Fruit fly (Drosophila melanogaster): ENCODE results near the gene hng3.

Gene hng3

DNA sequence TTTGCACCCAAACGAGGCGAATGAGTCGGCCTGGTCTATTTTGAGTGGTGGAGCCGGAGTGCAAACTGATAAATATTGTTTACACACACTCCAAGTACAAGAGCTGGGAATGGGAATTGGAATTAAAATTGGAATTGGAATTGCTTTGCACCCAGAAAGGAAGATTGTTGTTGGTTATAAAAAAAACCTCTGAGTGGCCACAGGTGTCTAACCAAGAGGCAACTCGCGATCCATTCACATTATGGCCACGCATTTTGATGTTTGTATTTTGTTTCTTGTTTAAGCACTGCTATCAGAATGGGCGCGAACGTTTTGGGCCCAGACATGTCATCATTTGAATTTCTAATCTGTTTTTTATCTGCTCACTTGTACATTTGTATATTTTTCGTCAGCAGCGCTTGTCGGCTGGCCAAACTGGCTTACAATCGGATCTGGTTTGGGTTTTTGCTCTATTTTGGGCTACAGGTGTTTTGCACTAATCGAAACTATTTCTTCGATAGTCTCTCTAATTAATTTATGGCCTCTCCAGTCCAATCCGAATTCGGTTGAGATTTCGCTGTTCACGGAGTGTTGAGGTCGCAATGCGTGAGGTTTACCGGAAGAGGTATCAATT is 26.5 kb upstream of the hng3 start (continued):
- TF ChIP-seq sug (tag; optimal IDR thresholded peaks at IDR 0.05) = peak; percentile 76

DNA sequence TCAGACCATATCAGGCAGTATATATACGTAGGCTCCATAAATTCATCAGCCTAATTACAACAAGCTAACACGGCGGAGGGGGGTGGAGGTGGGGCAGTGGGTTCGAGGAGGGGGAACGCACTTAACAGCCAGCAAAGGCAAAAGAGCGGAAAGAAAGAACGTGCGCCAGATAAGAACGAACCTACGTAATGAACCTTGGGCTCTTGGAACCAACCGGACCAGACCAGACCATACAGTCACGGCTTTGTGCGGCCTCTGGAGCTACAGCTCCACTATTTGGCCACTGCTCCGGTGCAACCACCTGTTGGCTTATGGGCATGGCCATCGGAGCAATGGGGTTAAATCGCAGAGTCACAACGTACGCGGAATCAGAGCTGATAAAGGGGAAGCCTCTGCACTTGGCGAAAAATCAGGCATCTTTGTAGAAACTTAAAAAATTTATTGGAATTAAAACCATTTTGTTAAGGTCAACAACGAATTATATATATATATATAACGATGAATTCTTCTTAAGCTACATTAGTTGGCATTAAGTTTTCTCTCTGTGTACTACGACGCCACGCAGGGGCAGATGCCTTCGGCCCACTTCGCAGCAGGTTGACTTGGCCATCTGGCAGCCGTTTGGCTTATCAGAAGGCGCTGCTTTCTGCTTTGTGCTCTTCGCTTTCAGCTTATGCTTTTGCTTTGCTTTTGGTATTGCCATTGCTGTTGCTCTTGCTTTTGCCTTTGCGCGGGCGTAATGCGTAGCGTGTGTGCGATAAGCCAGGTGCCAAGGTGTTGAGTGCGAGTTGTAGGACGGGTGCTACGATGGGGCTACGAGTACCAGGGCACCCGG is 25.8 kb upstream of the hng3 start:
- TF ChIP-seq Deaf1 (tag; optimal IDR thresholded peaks at IDR 0.05) (peak; percentile 79), wek (GFP tag; optimal IDR thresholded peaks at IDR 0.05) (peak; percentile 47), Gug (GFP tag; IDR thresholded peaks at IDR 0.05) (peak; percentile 90), Max (GFP tag; optimal IDR thresholded peaks at IDR 0.05) (peak; percentile 80), CG7372 (GFP tag; IDR thresholded peaks at IDR 0.05) (peak; percentile 96), CG2712 (tag; optimal IDR thresholded peaks at IDR 0.05) (peak; percentile 90), CG3407 (GFP tag; optimal IDR thresholded peaks at IDR 0.05) (peak; percentile 88), CG17361 (GFP tag; IDR thresholded peaks at IDR 0.05) (peak; percentile 79), crc (GFP tag; optimal IDR thresholded peaks at IDR 0.05) (peak; percentile 4), CG9437 (GFP tag; optimal IDR thresholded peaks at IDR 0.05) (peak; percentile 84), CG6683 (GFP tag; optimal IDR thresholded peaks at IDR 0.05) (peak; percentile 88), run (tag; optimal IDR thresholded peaks at IDR 0.05) (peak; percentile 70), pum (GFP tag; optimal IDR thresholded peaks at IDR 0.05) (peak; percentile 59), CG15479 (GFP tag; optimal IDR thresholded peaks at IDR 0.05) (no peak), CG18599 (GFP tag; optimal IDR thresholded peaks at IDR 0.05) (peak; percentile 96), dm (GFP tag; optimal IDR thresholded peaks at IDR 0.05) (peak; percentile 20), MTF-1 (GFP tag; optimal IDR thresholded peaks at IDR 0.05; ENCODE audit: borderline replicate concordance) (peak; percentile 12), Bdp1 (GFP tag; optimal IDR thresholded peaks at IDR 0.05) (peak; percentile 51), CG13123 (GFP tag; optimal IDR thresholded peaks at IDR 0.05) (peak; percentile 66), Fer3 (tag; optimal IDR thresholded peaks at IDR 0.05) (peak; percentile 87), sc (optimal IDR thresholded peaks at IDR 0.05) (no peak), sc (GFP tag; optimal IDR thresholded peaks at IDR 0.05) (peak; percentile 85), Blimp-1 (GFP tag; optimal IDR thresholded peaks at IDR 0.05) (peak; percentile 84), YL-1 (GFP tag; optimal IDR thresholded peaks at IDR 0.05) (peak; percentile 72), en (GFP tag; optimal IDR thresholded peaks at IDR 0.05) (peak; percentile 32), Hr78 (GFP tag; optimal IDR thresholded peaks at IDR 0.05) (peak in 1 of 2 experiments; percentile 81), tap (tag; optimal IDR thresholded peaks at IDR 0.05) (peak; percentile 79), inv (GFP tag; IDR thresholded peaks at IDR 0.05; ENCODE audit: partially characterized antibody) (no peak), CG12942 (GFP tag; optimal IDR thresholded peaks at IDR 0.05) (peak; percentile 92), gsb (GFP tag; IDR thresholded peaks at IDR 0.05) (peak; percentile 95), cato (GFP tag; optimal IDR thresholded peaks at IDR 0.05; ENCODE audit: borderline replicate concordance) (peak; percentile 89), CHES-1-like (GFP tag; optimal IDR thresholded peaks at IDR 0.05) (peak; percentile 57), sens-2 (GFP tag; IDR thresholded peaks at IDR 0.05) (peak; percentile 93), Six4 (GFP tag; optimal IDR thresholded peaks at IDR 0.05) (peak; percentile 86), Trl (optimal IDR thresholded peaks at IDR 0.05) (no peak), Trl (GFP tag; optimal IDR thresholded peaks at IDR 0.05) (peak; percentile 72), da (GFP tag; optimal IDR thresholded peaks at IDR 0.05) (no peak), BtbVII (GFP tag; optimal IDR thresholded peaks at IDR 0.05) (peak; percentile 87), CG31365 (tag; optimal IDR thresholded peaks at IDR 0.05) (peak; percentile 36), CG12744 (GFP tag; optimal IDR thresholded peaks at IDR 0.05) (peak; percentile 70), D19A (tag; optimal IDR thresholded peaks at IDR 0.05) (peak; percentile 80), CG16815 (GFP tag; optimal IDR thresholded peaks at IDR 0.05) (peak; percentile 86), pfk (GFP tag; optimal IDR thresholded peaks at IDR 0.05) (no peak), nmo (GFP tag; optimal IDR thresholded peaks at IDR 0.05) (peak; percentile 93), NC2α (GFP tag; optimal IDR thresholded peaks at IDR 0.05) (no peak)

All from whole organism, embryonic.